Worm (Caenorhabditis elegans): Measurements from ENCODE around the gene B0432.7.

The B0432.7 gene

DNA sequence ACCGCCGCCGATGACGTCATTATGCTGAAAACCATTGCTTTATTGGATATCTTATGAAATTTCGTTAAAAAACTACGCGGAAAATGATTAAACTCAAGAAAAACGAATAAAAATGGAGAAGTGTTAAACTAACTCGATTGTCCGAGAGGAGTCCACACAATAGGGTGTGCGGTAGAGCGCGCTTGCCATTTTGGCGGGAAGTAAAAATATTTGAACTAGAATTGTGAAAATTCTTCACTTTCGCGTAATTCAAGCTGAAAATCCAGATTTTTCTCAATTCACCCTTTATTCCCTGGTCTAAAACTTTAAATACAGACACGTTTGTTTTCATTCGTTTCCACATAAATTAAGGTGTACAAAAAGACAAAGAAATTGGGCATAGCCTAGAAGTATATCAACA is 57.2 kb downstream of the B0432.7 start, which contains the start of gene F48A11.4 (continued):
- peak; percentile 82 for TF ChIP-seq elt-2 (tag; optimal IDR thresholded peaks at IDR 0.05)
- TF ChIP-seq irx-1 (tag; optimal IDR thresholded peaks at IDR 0.05): peak; percentile 91
- peak; percentile 81 for TF ChIP-seq blmp-1 (tag; optimal IDR thresholded peaks at IDR 0.05)
- peak; percentile 91 for TF ChIP-seq pax-3 (tag; optimal IDR thresholded peaks at IDR 0.05)
- TF ChIP-seq fos-1 (tag; optimal IDR thresholded peaks at IDR 0.05): peak; percentile 90
- peak; percentile 87 for TF ChIP-seq mab-9 (GFP tag; IDR thresholded peaks at IDR 0.05)

Data from whole organism, L1 larva.